Worm (Caenorhabditis elegans): ENCODE results near the gene acd-3.

The acd-3 gene

DNA sequence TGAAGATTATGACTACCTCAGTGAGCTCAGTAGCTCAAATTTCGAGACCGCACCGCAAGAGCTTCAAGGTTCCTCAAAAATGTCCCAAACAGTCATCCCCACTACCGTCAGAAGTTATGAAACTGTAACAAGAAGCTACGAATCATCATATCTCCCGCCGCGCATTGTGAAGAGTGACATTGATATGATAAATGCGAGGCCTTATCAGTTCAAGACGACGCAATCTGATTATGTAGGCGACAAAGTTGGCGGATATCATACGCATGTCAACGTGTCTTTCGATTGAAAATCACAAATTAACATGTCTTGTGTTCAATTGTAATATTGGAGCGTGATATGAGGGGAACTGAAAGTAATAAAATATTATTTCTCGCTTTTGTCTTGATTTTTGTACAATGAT is 51.4 kb downstream of the acd-3 start:
- no peak for TF ChIP-seq ceh-13 (GFP tag; optimal IDR thresholded peaks at IDR 0.05)
- no peak for TF ChIP-seq hmg-4 (GFP tag; optimal IDR thresholded peaks at IDR 0.05)
- TF ChIP-seq F13C5.2 (tag; optimal IDR thresholded peaks at IDR 0.05), result no peak
- TF ChIP-seq ceh-36 (tag; optimal IDR thresholded peaks at IDR 0.05), result no peak
- no peak for TF ChIP-seq flt-1 (GFP tag; IDR thresholded peaks at IDR 0.05)
- no peak for TF ChIP-seq aly-1 (tag; optimal IDR thresholded peaks at IDR 0.05)
- TF ChIP-seq ama-1 (optimal IDR thresholded peaks at IDR 0.05), result no peak
- no peak for TF ChIP-seq hnd-1 (tag; optimal IDR thresholded peaks at IDR 0.05)
- TF ChIP-seq sea-1 (GFP tag; conservative IDR thresholded peaks at IDR 0.05), result no peak
- no peak for TF ChIP-seq B0310.2 (tag; optimal IDR thresholded peaks at IDR 0.05)
- no peak for TF ChIP-seq pes-1 (GFP tag; IDR thresholded peaks at IDR 0.05)
- TF ChIP-seq tbx-11 (GFP tag; IDR thresholded peaks at IDR 0.05), result no peak
- no peak for TF ChIP-seq scrt-1 (GFP tag; IDR thresholded peaks at IDR 0.05)

All from whole organism, early embryonic.